Worm (Caenorhabditis elegans) whole organism, late embryonic: ENCODE results near the gene C25F9.16.
A peak's percentile ranks its signal among the peaks of the same experiment; 100 is the strongest.

Source experiments
- C08G9.2 ChIP-seq: sonication (generic microtip); optimal IDR thresholded peaks from 2 replicates; lab custom pipeline; 2016; ENCODE audit warnings: mild to moderate bottlenecking, missing genetic modification characterization, moderate library complexity, missing compliant biosample characterization
- F13H6.1 ChIP-seq: sonication (generic microtip); optimal IDR thresholded peaks from 2 replicates; lab custom pipeline; 2016; ENCODE audit warnings: missing genetic modification characterization, missing compliant biosample characterization
- T23F11.4 ChIP-seq: fragments of 200-800 bp; sonication (Bioruptor generic); optimal IDR thresholded peaks from 2 replicates; lab custom pipeline; 2018; ENCODE audit warnings: mild to moderate bottlenecking, missing genetic modification characterization, missing compliant biosample characterization
- Y22D7AL.16 ChIP-seq: sonication (generic microtip); optimal IDR thresholded peaks from 2 replicates; lab custom pipeline; 2016; ENCODE audit warnings: missing genetic modification characterization, missing compliant biosample characterization
- ahr-1 ChIP-seq: sonication (generic microtip); optimal IDR thresholded peaks from 2 replicates; lab custom pipeline; 2016; ENCODE audit warnings: missing genetic modification characterization, missing compliant biosample characterization
- ama-1 ChIP-seq: fragments of 150-350 bp; optimal IDR thresholded peaks from 2 replicates; lab custom pipeline; 2014
- ceh-14 ChIP-seq: sonication (generic microtip); optimal IDR thresholded peaks from 2 replicates; lab custom pipeline; 2016; ENCODE audit warnings: missing genotype, missing genetic modification characterization, missing compliant biosample characterization
- ceh-19 ChIP-seq: fragments of 200-800 bp; sonication (Bioruptor generic); optimal IDR thresholded peaks from 2 replicates; lab custom pipeline; 2018; ENCODE audit warnings: mild to moderate bottlenecking, missing genetic modification characterization, missing compliant biosample characterization
- ceh-2 ChIP-seq: sonication (generic microtip); optimal IDR thresholded peaks from 2 replicates; lab custom pipeline; 2016; ENCODE audit warnings: missing genotype, missing genetic modification characterization, missing compliant biosample characterization
- ceh-24 ChIP-seq: sonication (generic microtip); optimal IDR thresholded peaks from 2 replicates; lab custom pipeline; 2016; ENCODE audit warnings: mild to moderate bottlenecking, missing genetic modification characterization, missing compliant biosample characterization
- ceh-45 ChIP-seq: fragments of 200-800 bp; sonication (Bioruptor generic); IDR thresholded peaks from 2 replicates; pipeline ENCODE4 v1.3.6; 2022; ENCODE audit warnings: missing genetic modification reagents, missing genetic modification characterization, missing compliant biosample characterization
- ceh-9 ChIP-seq: sonication (generic microtip); optimal IDR thresholded peaks from 2 replicates; lab custom pipeline; 2016; ENCODE audit warnings: mild to moderate bottlenecking, missing genetic modification characterization, inconsistent platforms, missing compliant biosample characterization
- che-1 ChIP-seq: sonication (generic microtip); optimal IDR thresholded peaks from 2 replicates; lab custom pipeline; 2016; ENCODE audit warnings: mild to moderate bottlenecking, missing genetic modification characterization, missing compliant biosample characterization
- dmd-4 ChIP-seq: sonication (generic microtip); optimal IDR thresholded peaks from 2 replicates; lab custom pipeline; 2016; ENCODE audit warnings: borderline replicate concordance, missing genetic modification characterization, missing compliant biosample characterization
- dve-1 ChIP-seq: sonication (generic microtip); optimal IDR thresholded peaks from 2 replicates; lab custom pipeline; 2017; ENCODE audit warnings: antibody characterized with exemption, mild to moderate bottlenecking, missing genetic modification characterization, missing compliant biosample characterization
- elt-4 ChIP-seq: sonication (generic microtip); optimal IDR thresholded peaks from 2 replicates; lab custom pipeline; 2016; ENCODE audit warnings: missing genetic modification characterization, missing compliant biosample characterization
- fkh-10 ChIP-seq: fragments of 150-350 bp; optimal IDR thresholded peaks from 2 replicates; lab custom pipeline; 2014; ENCODE audit warnings: missing biosample characterization, missing genetic modification reagents, missing genetic modification characterization
- fkh-6 ChIP-seq: sonication (generic microtip); optimal IDR thresholded peaks from 2 replicates; lab custom pipeline; 2016; ENCODE audit warnings: missing genetic modification characterization, missing compliant biosample characterization
- hlh-13 ChIP-seq: fragments of 200-800 bp; sonication (Bioruptor generic); optimal IDR thresholded peaks from 2 replicates; lab custom pipeline; 2018; ENCODE audit warnings: mild to moderate bottlenecking, missing genetic modification characterization, missing compliant biosample characterization
- hlh-15 ChIP-seq: sonication (generic microtip); optimal IDR thresholded peaks from 2 replicates; lab custom pipeline; 2016; ENCODE audit warnings: missing genetic modification characterization, missing compliant biosample characterization
- hlh-30 ChIP-seq: sonication (generic microtip); optimal IDR thresholded peaks from 2 replicates; lab custom pipeline; 2017; ENCODE audit warnings: antibody characterized with exemption, missing genetic modification characterization, missing compliant biosample characterization; ENCODE audit not compliant: insufficient read depth
- hlh-6 ChIP-seq: sonication (generic microtip); optimal IDR thresholded peaks from 2 replicates; lab custom pipeline; 2016; ENCODE audit warnings: missing genotype, missing genetic modification characterization, missing compliant biosample characterization
- hlh-8 ChIP-seq: sonication (generic microtip); optimal IDR thresholded peaks from 2 replicates; lab custom pipeline; 2016; ENCODE audit warnings: missing genotype, missing genetic modification characterization, missing compliant biosample characterization
- nhr-232 ChIP-seq: sonication (generic microtip); optimal IDR thresholded peaks from 2 replicates; lab custom pipeline; 2016; ENCODE audit warnings: missing genetic modification characterization, missing compliant biosample characterization
- pax-1 ChIP-seq: fragments of 150-350 bp; optimal IDR thresholded peaks from 2 replicates; lab custom pipeline; 2014; ENCODE audit warnings: missing biosample characterization, missing genetic modification characterization
- pha-2 ChIP-seq: sonication (generic microtip); optimal IDR thresholded peaks from 2 replicates; lab custom pipeline; 2017; ENCODE audit warnings: mild to moderate bottlenecking, missing genetic modification characterization, missing compliant biosample characterization
- pha-4 ChIP-seq: fragments of 150-350 bp; optimal IDR thresholded peaks from 2 replicates; lab custom pipeline; 2018; ENCODE audit warnings: missing biosample characterization, missing genetic modification reagents, missing genetic modification characterization
- pros-1 ChIP-seq: fragments of 150-350 bp; optimal IDR thresholded peaks from 2 replicates; lab custom pipeline; 2014; ENCODE audit warnings: missing biosample characterization, missing genetic modification reagents, missing genetic modification characterization
- rnt-1 ChIP-seq: sonication (generic microtip); optimal IDR thresholded peaks from 2 replicates; lab custom pipeline; 2016; ENCODE audit warnings: missing genetic modification characterization, missing compliant biosample characterization
- sox-4 ChIP-seq: sonication (generic microtip); optimal IDR thresholded peaks from 2 replicates; lab custom pipeline; 2017; ENCODE audit warnings: mild to moderate bottlenecking, missing genetic modification characterization, inconsistent platforms, missing compliant biosample characterization
- tbx-2 ChIP-seq: sonication (generic microtip); optimal IDR thresholded peaks from 2 replicates; lab custom pipeline; 2016; ENCODE audit warnings: missing genetic modification characterization, missing compliant biosample characterization
- tbx-7 ChIP-seq: sonication (generic microtip); optimal IDR thresholded peaks from 2 replicates; lab custom pipeline; 2016; ENCODE audit warnings: missing genotype, missing genetic modification characterization, missing compliant biosample characterization
- ttx-3 ChIP-seq: sonication (generic microtip); optimal IDR thresholded peaks from 2 replicates; lab custom pipeline; 2016; ENCODE audit warnings: missing genetic modification reagents, missing genetic modification characterization, missing compliant biosample characterization
- unc-42 ChIP-seq: sonication (generic microtip); optimal IDR thresholded peaks from 2 replicates; lab custom pipeline; 2016; ENCODE audit warnings: missing genotype, missing genetic modification characterization, missing compliant biosample characterization
- unc-55 ChIP-seq: sonication (generic microtip); optimal IDR thresholded peaks from 2 replicates; lab custom pipeline; 2017; ENCODE audit warnings: missing biosample characterization, missing genetic modification reagents, missing genetic modification characterization
- unc-86 ChIP-seq: sonication (generic microtip); optimal IDR thresholded peaks from 2 replicates; lab custom pipeline; 2016; ENCODE audit warnings: missing genetic modification characterization, missing compliant biosample characterization
- ztf-16 ChIP-seq: sonication (generic microtip); optimal IDR thresholded peaks from 2 replicates; lab custom pipeline; 2017; ENCODE audit warnings: missing genetic modification characterization, missing compliant biosample characterization

The C25F9.16 gene

DNA sequence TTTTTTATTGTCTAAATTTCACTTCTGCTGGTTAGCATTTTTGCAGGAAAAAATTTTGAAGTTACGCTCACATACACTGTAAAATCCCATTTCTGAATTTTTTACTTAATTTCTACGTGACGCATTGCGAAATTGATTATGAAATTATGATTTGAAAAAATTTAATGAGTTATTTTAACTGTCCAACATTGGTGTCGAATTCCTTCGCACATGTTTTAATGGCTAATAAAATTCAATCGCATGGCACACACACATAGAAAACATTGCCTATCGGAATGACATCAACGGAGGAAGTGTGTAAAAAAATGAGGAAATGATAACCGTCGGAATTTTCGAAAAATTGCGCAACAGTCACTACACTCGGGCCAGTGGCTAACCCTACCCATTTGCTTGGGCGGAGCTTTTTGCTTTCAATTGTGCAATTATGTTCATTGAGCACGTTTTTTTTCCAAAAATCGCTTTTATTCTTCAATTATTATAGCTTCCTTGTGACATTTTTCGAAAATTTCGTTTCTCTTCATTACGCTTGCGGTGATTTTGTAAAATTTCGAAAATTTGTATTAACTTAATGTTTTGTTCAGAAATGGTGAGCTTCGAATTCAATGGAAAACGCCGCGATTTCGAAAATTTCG is at the start of gene C25F9.16:
Gene C25F9.16, plus strand, starts transcription at position 582 of the 632 bp plus-strand sequence.
- TF ChIP-seq ceh-19 (GFP tag; lab: Kevin White, UChicago), result no peak
- no peak for TF ChIP-seq dmd-4
- no peak for TF ChIP-seq ttx-3
- no peak for TF ChIP-seq T23F11.4 (GFP tag; lab: Kevin White, UChicago)
- no peak for TF ChIP-seq fkh-10
- no peak for TF ChIP-seq ztf-16 (tag; lab: Kevin White, UChicago)
- TF ChIP-seq ceh-14 (tag; lab: Kevin White, UChicago), result no peak
- TF ChIP-seq tbx-7, result no peak
- TF ChIP-seq hlh-15 (tag; lab: Kevin White, UChicago), result no peak
- no peak for TF ChIP-seq che-1 (tag; lab: Kevin White, UChicago)
- TF ChIP-seq ceh-24, result no peak
- no peak for TF ChIP-seq Y22D7AL.16 (tag; lab: Kevin White, UChicago)
- TF ChIP-seq unc-86 (tag; lab: Kevin White, UChicago), result no peak
- TF ChIP-seq hlh-30, result no peak
- no peak for TF ChIP-seq ama-1 (lab: Kevin White, UChicago)
- no peak for TF ChIP-seq C08G9.2 (tag; lab: Kevin White, UChicago)
- no peak for TF ChIP-seq fkh-6 (tag; lab: Kevin White, UChicago)
- no peak for TF ChIP-seq hlh-13
- no peak for TF ChIP-seq pha-4 (tag; lab: Kevin White, UChicago)

DNA sequence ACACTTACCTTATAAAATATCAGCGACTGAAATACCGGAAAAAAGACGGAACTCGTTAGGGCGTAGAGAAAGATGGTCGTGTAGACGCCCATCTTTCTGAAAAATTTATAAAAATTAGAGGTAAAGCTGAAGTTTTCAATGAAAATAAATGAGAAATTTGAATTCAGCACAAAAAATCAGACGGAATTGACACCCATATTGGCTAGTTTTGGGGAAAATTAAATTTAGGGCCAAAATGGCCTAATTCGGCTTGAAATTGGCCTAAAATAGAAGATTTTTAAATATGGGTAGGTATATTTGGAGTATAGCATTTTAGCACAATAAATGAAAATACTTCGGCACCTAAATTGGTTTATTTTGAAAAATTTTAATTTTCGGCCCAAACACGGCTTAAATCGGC is 44.2 kb upstream of the C25F9.16 start, which contains the start of gene slcr-46.2:
Gene slcr-46.2, minus strand, starts transcription at position 101 of the 400 bp plus-strand sequence.
- TF ChIP-seq nhr-232 (tag; lab: Kevin White, UChicago) (no peak), ceh-19 (GFP tag; lab: Kevin White, UChicago) (no peak), ama-1 (lab: Kevin White, UChicago) (no peak), dve-1 (tag; lab: Kevin White, UChicago) (no peak), ceh-2 (tag; lab: Kevin White, UChicago) (no peak)

DNA sequence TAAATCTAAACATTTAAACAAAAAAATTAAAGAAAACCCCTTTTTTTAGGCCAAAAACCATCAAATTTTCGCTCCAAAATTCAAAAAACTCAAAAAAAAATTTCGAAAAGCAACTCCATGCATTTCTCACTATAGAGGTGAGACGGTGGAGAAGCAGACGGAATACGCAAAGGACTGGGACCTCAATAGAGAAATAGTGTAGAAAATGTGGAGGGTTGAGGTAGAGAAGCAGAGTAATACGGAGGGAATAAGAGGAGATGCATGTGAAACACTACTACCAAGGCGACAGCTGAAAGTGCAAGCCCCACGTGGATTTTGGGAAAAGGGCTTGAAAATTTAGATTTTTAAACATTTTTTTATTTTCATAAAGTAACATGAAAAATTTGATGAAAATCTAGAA is 42.9 kb upstream of the C25F9.16 start:
- TF ChIP-seq T23F11.4 (GFP tag; lab: Kevin White, UChicago) (no peak), pros-1 (tag; lab: Kevin White, UChicago) (no peak), unc-55 (GFP tag; lab: Kevin White, UChicago) (no peak), tbx-7 (no peak), nhr-232 (tag; lab: Kevin White, UChicago) (no peak), F13H6.1 (tag; lab: Kevin White, UChicago) (no peak), hlh-6 (no peak), pha-2 (tag; lab: Kevin White, UChicago) (peak; percentile 58), ceh-14 (tag; lab: Kevin White, UChicago) (peak; percentile 16), hlh-8 (tag; lab: Kevin White, UChicago) (no peak), ceh-9 (tag; lab: Kevin White, UChicago) (no peak)

- TF ChIP-seq ttx-3, result no peak
- TF ChIP-seq pax-1 (tag; lab: Kevin White, UChicago), result no peak
- no peak for TF ChIP-seq elt-4 (tag; lab: Kevin White, UChicago)
- TF ChIP-seq tbx-2 (tag; lab: Kevin White, UChicago), result no peak
- no peak for TF ChIP-seq fkh-6 (tag; lab: Kevin White, UChicago)
- no peak for TF ChIP-seq unc-42 (tag; lab: Kevin White, UChicago)
- no peak for TF ChIP-seq rnt-1 (tag; lab: Kevin White, UChicago)
- TF ChIP-seq ceh-14 (tag; lab: Kevin White, UChicago), result no peak
- TF ChIP-seq unc-86 (tag; lab: Kevin White, UChicago), result no peak
- TF ChIP-seq ztf-16 (tag; lab: Kevin White, UChicago), result no peak
- no peak for TF ChIP-seq sox-4
- no peak for TF ChIP-seq ahr-1 (tag; lab: Kevin White, UChicago)
- TF ChIP-seq hlh-30, result no peak
- no peak for TF ChIP-seq ceh-45 (GFP tag; lab: Robert Waterston, UW)
- no peak for TF ChIP-seq pha-2 (tag; lab: Kevin White, UChicago)
These were observed 39.4 kb upstream of the C25F9.16 start, which contains the start of gene C25F9.8 for ce11 chrV:19394750-19395149. C25F9.8 (plus strand) TSS chrV:19395050.
